Worm (Caenorhabditis elegans) whole organism, L2 larva: ENCODE measurements around the gene clec-82.

Source experiments
- aly-2 ChIP-seq: fragments of 150-350 bp; optimal IDR thresholded peaks from 2 replicates; lab custom pipeline; 2014; ENCODE audit warnings: missing biosample characterization, missing genetic modification characterization
- blmp-1 ChIP-seq: sonication (generic microtip); optimal IDR thresholded peaks from 2 replicates; lab custom pipeline; 2017; ENCODE audit warnings: missing genetic modification characterization, mild to moderate bottlenecking, missing compliant biosample characterization, antibody characterized with exemption, moderate library complexity; ENCODE audit not compliant: insufficient read depth
- ceh-82 ChIP-seq: fragments of 150-350 bp; optimal IDR thresholded peaks from 2 replicates; lab custom pipeline; 2014; ENCODE audit warnings: missing biosample characterization, missing genetic modification characterization
- crh-2 ChIP-seq: sonication (generic microtip); optimal IDR thresholded peaks from 2 replicates; lab custom pipeline; 2017; ENCODE audit warnings: missing biosample characterization, missing genetic modification characterization
- elt-1 ChIP-seq: fragments of 150-350 bp; optimal IDR thresholded peaks from 2 replicates; lab custom pipeline; 2014; ENCODE audit warnings: missing biosample characterization, missing genetic modification characterization
- nhr-11 ChIP-seq: fragments of 150-350 bp; optimal IDR thresholded peaks from 2 replicates; lab custom pipeline; 2014; ENCODE audit warnings: missing biosample characterization, missing genetic modification characterization
- nhr-21 ChIP-seq: fragments of 150-350 bp; optimal IDR thresholded peaks from 2 replicates; lab custom pipeline; 2014; ENCODE audit warnings: missing biosample characterization, missing genetic modification characterization
- nhr-77 ChIP-seq: fragments of 150-350 bp; optimal IDR thresholded peaks from 2 replicates; lab custom pipeline; 2014; ENCODE audit warnings: missing biosample characterization, missing genetic modification characterization
- sma-9 ChIP-seq, 2 experiments: fragments of 150-350 bp in 1 of 2; sonication (generic microtip) in 1 of 2; optimal IDR thresholded peaks; 2 replicates each; lab custom pipeline; 2014 to 2016; ENCODE audit warnings: missing genetic modification characterization in 2 of 2, mild to moderate bottlenecking in 1 of 2, missing biosample characterization in 1 of 2, missing compliant biosample characterization in 1 of 2, missing genetic modification reagents in 1 of 2, moderate library complexity in 1 of 2
- unc-62 ChIP-seq: fragments of 150-350 bp; optimal IDR thresholded peaks from 2 replicates; lab custom pipeline; 2014; ENCODE audit warnings: missing biosample characterization, missing genetic modification reagents, missing genetic modification characterization
- zag-1 ChIP-seq: fragments of 150-350 bp; optimal IDR thresholded peaks from 2 replicates; lab custom pipeline; 2014; ENCODE audit warnings: missing biosample characterization, missing genetic modification characterization
- ztf-11 ChIP-seq: sonication (generic microtip); optimal IDR thresholded peaks from 2 replicates; lab custom pipeline; 2017; ENCODE audit warnings: missing biosample characterization, missing genetic modification characterization

DNA sequence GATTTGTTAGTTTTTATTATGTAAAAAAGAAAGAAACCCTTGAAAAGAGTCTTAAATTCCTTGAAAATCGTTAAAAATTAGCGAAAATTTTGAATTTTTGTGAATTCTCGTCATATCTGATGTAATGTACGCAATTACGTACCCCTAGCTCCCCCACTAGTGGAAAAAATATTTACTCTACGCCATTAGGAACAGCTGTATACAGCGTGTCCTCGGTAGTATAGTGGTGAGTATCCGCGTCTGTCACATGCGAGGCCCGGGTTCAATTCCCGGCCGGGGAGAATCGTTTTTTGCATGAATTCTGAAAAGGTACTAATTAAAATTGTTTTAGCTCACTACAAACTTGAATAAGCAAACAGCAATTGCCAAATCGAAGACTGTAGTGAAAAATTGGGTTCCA, 35.6 kb upstream of the clec-82 start:
- no peak for TF ChIP-seq blmp-1 (tag; lab: Kevin White, UChicago)
- no peak for TF ChIP-seq nhr-77 (tag; lab: Kevin White, UChicago)
- TF ChIP-seq nhr-21 (tag; lab: Kevin White, UChicago): no peak
- TF ChIP-seq zag-1 (tag; lab: Kevin White, UChicago): no peak
- no peak for TF ChIP-seq crh-2 (tag; lab: Kevin White, UChicago)
- TF ChIP-seq unc-62: no peak
- TF ChIP-seq elt-1 (tag; lab: Kevin White, UChicago): no peak
- no peak for TF ChIP-seq nhr-11
- no peak for TF ChIP-seq sma-9 (GFP tag; optimal IDR thresholded peaks at IDR 0.05; lab: Kevin White, UChicago)
- TF ChIP-seq sma-9 (tag; optimal IDR thresholded peaks at IDR 0.05; lab: Kevin White, UChicago): no peak
- no peak for TF ChIP-seq ceh-82 (tag; lab: Kevin White, UChicago)
- no peak for TF ChIP-seq aly-2 (tag; lab: Kevin White, UChicago)
- no peak for TF ChIP-seq ztf-11 (tag; lab: Kevin White, UChicago)
